Worm (Caenorhabditis elegans) whole organism, L3 larva: ENCODE data around the gene lon-3.

ENCODE experiments used
- jun-1 ChIP-seq: fragments of 150-350 bp; optimal IDR thresholded peaks from 2 replicates; lab custom pipeline; 2014; ENCODE audit warnings: missing biosample characterization, missing genetic modification reagents, missing genetic modification characterization
- nhr-237 ChIP-seq: fragments of 150-350 bp; optimal IDR thresholded peaks from 2 replicates; lab custom pipeline; 2014; ENCODE audit warnings: missing biosample characterization, missing genetic modification characterization
- unc-62 ChIP-seq: fragments of 150-350 bp; sonication (generic microtip); optimal IDR thresholded peaks from 4 replicates; lab custom pipeline; 2014; ENCODE audit warnings: missing biosample characterization, missing genetic modification reagents, missing genetic modification characterization

ce11 chrV:12162906-12163305, 35.5 kb downstream of the lon-3 start, which contains the start of gene srj-4:
- TF ChIP-seq nhr-237, result no peak
- TF ChIP-seq unc-62 (GFP tag; lab: Kevin White, UChicago), result no peak
- no peak for TF ChIP-seq jun-1 (tag; lab: Kevin White, UChicago)
